Fruit fly (Drosophila melanogaster) whole organism, embryonic: ENCODE data around the gene Rab39.
"Not testable (repeated sequence)": the region's sequence is repeated elsewhere in the genome, so short reads cannot be mapped to it uniquely, and the experiment has no call there.

Experiments used
- CG10147 ChIP-seq: fragments of 200-800 bp; sonication (Bioruptor generic); optimal IDR thresholded peaks from 2 replicates; lab custom pipeline; 2019; ENCODE audit warnings: missing biosample characterization, mild to moderate bottlenecking, missing genetic modification characterization, moderate library complexity
- CG10321 ChIP-seq: fragments of 200-800 bp; sonication (Bioruptor generic); IDR thresholded peaks from 2 replicates; pipeline ENCODE4 v1.3.6; 2022; ENCODE audit warnings: missing biosample characterization, missing genetic modification characterization
- CG11093 ChIP-seq: fragments of 200-800 bp; sonication (Bioruptor generic); IDR thresholded peaks from 3 replicates; pipeline ENCODE4 v1.3.6; 2022; ENCODE audit warnings: missing biosample characterization, missing genetic modification characterization
- CG11456 ChIP-seq: fragments of 200-800 bp; sonication (Bioruptor generic); IDR thresholded peaks from 3 replicates; pipeline ENCODE4 v1.3.6; 2022; ENCODE audit warnings: missing biosample characterization, missing genetic modification characterization
- CG12071 ChIP-seq: fragments of 200-800 bp; sonication (Bioruptor generic); optimal IDR thresholded peaks from 3 replicates; lab custom pipeline; 2018; ENCODE audit warnings: missing biosample characterization, mild to moderate bottlenecking, missing genetic modification characterization
- CG12104 ChIP-seq: fragments of 200-800 bp; sonication (Bioruptor generic); optimal IDR thresholded peaks from 3 replicates; lab custom pipeline; 2016; ENCODE audit warnings: missing biosample characterization, missing genetic modification characterization
- CG12391 ChIP-seq: fragments of 200-800 bp; sonication (Bioruptor generic); optimal IDR thresholded peaks from 3 replicates; lab custom pipeline; 2018; ENCODE audit warnings: missing biosample characterization, mild to moderate bottlenecking, missing genetic modification characterization, moderate library complexity
- CG1529 ChIP-seq: fragments of 200-800 bp; sonication (Bioruptor generic); optimal IDR thresholded peaks from 3 replicates; lab custom pipeline; 2018; ENCODE audit warnings: missing biosample characterization, missing genetic modification characterization
- CG15514 ChIP-seq: fragments of 200-800 bp; sonication (Bioruptor generic); optimal IDR thresholded peaks from 3 replicates; lab custom pipeline; 2017; ENCODE audit warnings: missing biosample characterization, missing genetic modification characterization, mild to moderate bottlenecking, moderate library complexity, missing genetic modification reagents
- CG16779 ChIP-seq: fragments of 200-800 bp; sonication (Bioruptor generic); IDR thresholded peaks from 2 replicates; pipeline ENCODE4 v1.3.6; 2022; ENCODE audit warnings: missing biosample characterization, missing genetic modification characterization
- CG17328 ChIP-seq: fragments of 200-800 bp; sonication (Bioruptor generic); IDR thresholded peaks from 2 replicates; pipeline ENCODE4 v1.3.6; 2022; ENCODE audit warnings: missing biosample characterization, missing genetic modification characterization
- CG18262 ChIP-seq: fragments of 200-800 bp; optimal IDR thresholded peaks from 3 replicates; lab custom pipeline; 2019; ENCODE audit warnings: missing biosample characterization, mild to moderate bottlenecking, missing genetic modification characterization, moderate library complexity
- CG2202 ChIP-seq: fragments of 200-800 bp; sonication (Bioruptor generic); optimal IDR thresholded peaks from 2 replicates; lab custom pipeline; 2018; ENCODE audit warnings: missing biosample characterization, mild to moderate bottlenecking, missing genetic modification characterization
- CG2889 ChIP-seq: fragments of 200-800 bp; sonication (Bioruptor generic); IDR thresholded peaks from 3 replicates; pipeline ENCODE4 v1.3.6; 2022; ENCODE audit warnings: missing biosample characterization, missing genetic modification characterization
- CG32772 ChIP-seq: fragments of 200-800 bp; sonication (Bioruptor generic); IDR thresholded peaks from 2 replicates; pipeline ENCODE4 v1.3.6; 2022; ENCODE audit warnings: missing biosample characterization, missing genetic modification characterization
- CG3281 ChIP-seq: fragments of 200-800 bp; sonication (Bioruptor generic); optimal IDR thresholded peaks from 3 replicates; lab custom pipeline; 2017; ENCODE audit warnings: missing biosample characterization, mild to moderate bottlenecking, missing genetic modification characterization
- CG33213 ChIP-seq: fragments of 200-800 bp; sonication (Bioruptor generic); optimal IDR thresholded peaks from 3 replicates; lab custom pipeline; 2016; ENCODE audit warnings: missing biosample characterization, missing genetic modification characterization
- CG3407 ChIP-seq: fragments of 200-800 bp; sonication (Bioruptor generic); optimal IDR thresholded peaks from 2 replicates; lab custom pipeline; 2018; ENCODE audit warnings: missing biosample characterization, mild to moderate bottlenecking, missing genetic modification characterization
- CG6175 ChIP-seq: fragments of 200-800 bp; sonication (Bioruptor generic); IDR thresholded peaks from 3 replicates; pipeline ENCODE4 v1.3.6; 2022; ENCODE audit warnings: missing biosample characterization, missing genetic modification characterization
- CG6854 ChIP-seq: fragments of 200-800 bp; sonication (Bioruptor generic); optimal IDR thresholded peaks from 3 replicates; lab custom pipeline; 2017; ENCODE audit warnings: missing biosample characterization, mild to moderate bottlenecking, missing genetic modification characterization
- CG8290 ChIP-seq, 3 experiments: fragments of 200-800 bp; sonication (Bioruptor generic); optimal IDR thresholded peaks; 2 replicates each; lab custom pipeline; 2016 to 2019; ENCODE audit warnings: missing biosample characterization in 3 of 3, missing genetic modification characterization in 3 of 3, mild to moderate bottlenecking in 2 of 3, moderate library complexity in 1 of 3
- CG8924 ChIP-seq: fragments of 200-800 bp; optimal IDR thresholded peaks from 3 replicates; lab custom pipeline; 2019; ENCODE audit warnings: missing biosample characterization, mild to moderate bottlenecking, missing genetic modification characterization, moderate library complexity
- CG9609 ChIP-seq: fragments of 200-800 bp; sonication (Bioruptor generic); optimal IDR thresholded peaks from 3 replicates; lab custom pipeline; 2016; ENCODE audit warnings: missing biosample characterization, missing genetic modification characterization
- D19B ChIP-seq: fragments of 200-800 bp; sonication (Bioruptor generic); optimal IDR thresholded peaks from 2 replicates; lab custom pipeline; 2017; ENCODE audit warnings: missing biosample characterization, mild to moderate bottlenecking, missing genetic modification characterization
- Dip3 ChIP-seq: fragments of 200-800 bp; sonication (Bioruptor generic); optimal IDR thresholded peaks from 3 replicates; lab custom pipeline; 2016; ENCODE audit warnings: missing biosample characterization, missing genetic modification characterization
- Fer1 ChIP-seq: fragments of 200-800 bp; sonication (Bioruptor generic); optimal IDR thresholded peaks from 2 replicates; lab custom pipeline; 2017; ENCODE audit warnings: missing biosample characterization, mild to moderate bottlenecking, missing genetic modification characterization
- Fer2 ChIP-seq: fragments of 200-800 bp; sonication (Bioruptor generic); optimal IDR thresholded peaks from 2 replicates; lab custom pipeline; 2018; ENCODE audit warnings: missing biosample characterization, mild to moderate bottlenecking, missing genetic modification characterization, moderate library complexity
- Gsc ChIP-seq: fragments of 200-800 bp; sonication (Bioruptor generic); IDR thresholded peaks from 2 replicates; pipeline ENCODE4 v1.3.6; 2022; ENCODE audit warnings: missing biosample characterization, missing genetic modification characterization
- HLH3B ChIP-seq: fragments of 200-800 bp; sonication (Bioruptor generic); IDR thresholded peaks from 2 replicates; pipeline ENCODE4 v1.3.6; 2022; ENCODE audit warnings: missing biosample characterization, missing genetic modification characterization
- Hand ChIP-seq: fragments of 200-800 bp; sonication (Bioruptor generic); optimal IDR thresholded peaks from 2 replicates; lab custom pipeline; 2017; ENCODE audit warnings: mild to moderate bottlenecking, missing biosample characterization, missing genetic modification reagents, missing genetic modification characterization
- Hey ChIP-seq: fragments of 200-800 bp; sonication (Bioruptor generic); optimal IDR thresholded peaks from 3 replicates; lab custom pipeline; 2018; ENCODE audit warnings: missing biosample characterization, mild to moderate bottlenecking, missing genetic modification characterization
- Mrtf ChIP-seq: fragments of 200-800 bp; sonication (Bioruptor generic); IDR thresholded peaks from 3 replicates; pipeline ENCODE4 v1.3.6; 2022; ENCODE audit warnings: missing biosample characterization, missing genetic modification characterization
- Pdp1 ChIP-seq, 2 experiments: fragments of 200-800 bp; sonication (Bioruptor generic); optimal IDR thresholded peaks; 3 replicates each; lab custom pipeline; 2016; ENCODE audit warnings: missing biosample characterization in 2 of 2, missing genetic modification characterization in 2 of 2, mild to moderate bottlenecking in 1 of 2, moderate library complexity in 1 of 2
- Rx ChIP-seq: fragments of 200-800 bp; sonication (Bioruptor generic); IDR thresholded peaks from 2 replicates; pipeline ENCODE4 v1.3.6; 2022; ENCODE audit warnings: missing biosample characterization, missing genetic modification characterization
- Side ChIP-seq: fragments of 200-800 bp; sonication (Bioruptor generic); optimal IDR thresholded peaks from 2 replicates; lab custom pipeline; 2016; ENCODE audit warnings: missing biosample characterization, missing genetic modification characterization
- al ChIP-seq: fragments of 200-800 bp; sonication (Bioruptor generic); IDR thresholded peaks from 2 replicates; pipeline ENCODE4 v1.3.6; 2022; ENCODE audit warnings: missing biosample characterization, missing genetic modification characterization
- corto ChIP-seq: fragments of 200-800 bp; sonication (Bioruptor generic); optimal IDR thresholded peaks from 2 replicates; lab custom pipeline; 2016; ENCODE audit warnings: missing biosample characterization, mild to moderate bottlenecking, missing genetic modification characterization, moderate library complexity
- gem ChIP-seq: fragments of 200-800 bp; sonication (Bioruptor generic); optimal IDR thresholded peaks from 2 replicates; lab custom pipeline; 2019; ENCODE audit warnings: missing biosample characterization, mild to moderate bottlenecking, missing genetic modification characterization, moderate library complexity
- grau ChIP-seq: fragments of 200-800 bp; optimal IDR thresholded peaks from 3 replicates; lab custom pipeline; 2019; ENCODE audit warnings: missing biosample characterization, mild to moderate bottlenecking, missing genetic modification characterization, moderate library complexity
- her ChIP-seq: fragments of 200-800 bp; sonication (Bioruptor generic); optimal IDR thresholded peaks from 2 replicates; lab custom pipeline; 2016; ENCODE audit warnings: missing biosample characterization, missing genetic modification characterization
- lov ChIP-seq, 2 experiments: fragments of 200-800 bp in 1 of 2; fragments of >200 bp in 1 of 2; sonication (Bioruptor generic) in 1 of 2; IDR thresholded peaks in 1 of 2; optimal IDR thresholded peaks in 1 of 2; 2 replicates in 1 of 2; 3 replicates in 1 of 2; pipeline versions ENCODE4 v1.3.6 to Lab custom; 2017 to 2022; ENCODE audit warnings: missing biosample characterization in 1 of 2, missing genetic modification characterization in 1 of 2
- pan ChIP-seq, 4 experiments: fragments of >200 bp in 3 of 4; fragments of 200-800 bp in 1 of 4; sonication (Bioruptor generic) in 1 of 4; optimal IDR thresholded peaks in 3 of 4; IDR thresholded peaks in 1 of 4; 2 replicates each; pipeline versions ENCODE4 v1.3.6 to Lab custom; 2017 to 2022; ENCODE audit warnings: missing biosample characterization in 2 of 4, missing genetic modification characterization in 2 of 4, mixed read lengths in 1 of 4
- pho ChIP-seq: fragments of 200-800 bp; sonication (Bioruptor generic); optimal IDR thresholded peaks from 2 replicates; lab custom pipeline; 2016; ENCODE audit warnings: missing biosample characterization, missing genetic modification characterization
- pzg ChIP-seq: fragments of 200-800 bp; sonication (Bioruptor generic); optimal IDR thresholded peaks from 3 replicates; lab custom pipeline; 2018; ENCODE audit warnings: missing biosample characterization, mild to moderate bottlenecking, missing genetic modification characterization, moderate library complexity
- repo ChIP-seq: fragments of 200-800 bp; sonication (Bioruptor generic); optimal IDR thresholded peaks from 2 replicates; lab custom pipeline; 2016; ENCODE audit warnings: missing biosample characterization, missing genetic modification characterization
- tap ChIP-seq: fragments of 200-800 bp; optimal IDR thresholded peaks from 3 replicates; lab custom pipeline; 2019; ENCODE audit warnings: missing biosample characterization, mild to moderate bottlenecking, missing genetic modification characterization, moderate library complexity
- zfh2 ChIP-seq: fragments of 200-800 bp; sonication (Bioruptor generic); optimal IDR thresholded peaks from 2 replicates; lab custom pipeline; 2016; ENCODE audit warnings: missing biosample characterization, missing genetic modification characterization

The Rab39 gene

DNA sequence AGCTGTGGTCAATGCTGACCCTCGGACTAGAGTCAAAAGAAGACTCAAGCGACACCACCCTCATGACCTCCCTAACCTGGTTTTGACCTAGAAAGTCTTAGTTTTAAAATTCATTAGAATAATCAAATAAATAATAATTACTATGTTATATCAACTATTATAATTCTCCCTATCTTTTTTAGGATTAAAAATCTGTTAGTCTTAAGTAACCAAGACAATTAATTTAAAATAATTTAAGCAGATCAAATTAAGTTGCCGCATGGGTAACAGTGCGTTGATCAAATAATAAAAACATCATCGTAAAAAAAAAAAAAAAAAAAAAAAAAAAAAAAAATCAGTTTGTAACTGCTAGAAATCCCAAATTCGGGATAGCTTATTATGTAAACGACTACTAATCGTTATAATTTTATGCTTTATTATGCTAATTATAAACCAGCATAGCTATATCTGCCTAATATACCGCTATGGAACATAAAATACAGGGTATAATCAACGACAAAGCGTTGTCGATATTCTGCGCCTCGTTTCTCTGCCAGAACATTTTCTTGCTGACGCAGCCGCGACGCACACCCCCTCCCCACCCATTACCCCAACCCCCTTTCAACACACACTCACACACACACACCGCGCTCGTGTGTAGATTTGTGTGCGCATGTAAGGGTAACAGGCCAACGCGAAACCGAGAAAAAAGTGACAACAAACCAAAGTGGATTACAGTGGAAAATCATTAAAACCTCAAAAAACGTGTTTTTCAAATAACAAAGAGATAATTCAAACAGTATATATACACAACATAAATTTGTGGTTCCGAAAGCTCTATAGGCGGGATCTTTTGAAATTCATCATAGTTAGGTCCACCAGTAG is 31.5 kb upstream of the Rab39 start (continued):
- peak; percentile 94 for TF ChIP-seq D19B (GFP tag; lab: Kevin White, UChicago)
- peak; percentile 22 for TF ChIP-seq Fer2
- TF ChIP-seq CG12391 (tag; lab: Kevin White, UChicago) = peak; percentile 43
- peak; percentile 96 for TF ChIP-seq corto (GFP tag; lab: Kevin White, UChicago)
- peak; percentile 49 for TF ChIP-seq CG12104
- TF ChIP-seq CG17328 (GFP tag; lab: Robert Waterston, UW) = peak; percentile 75
- not testable (repeated sequence) for TF ChIP-seq pan, lov (optimal IDR thresholded peaks at IDR 0.05; lab: Kevin White, UChicago)
- TF ChIP-seq pan (GFP tag; optimal IDR thresholded peaks at IDR 0.05 in 1 of 2, IDR thresholded peaks at IDR 0.05 in 1 of 2) = peak in 1 of 2 experiments; percentile 81
- peak; percentile 41 for TF ChIP-seq CG15514 (GFP tag; lab: Kevin White, UChicago)
- TF ChIP-seq CG33213 (GFP tag; lab: Kevin White, UChicago) = peak; percentile 42
- peak; percentile 64 for TF ChIP-seq Hand (GFP tag; lab: Kevin White, UChicago)
- TF ChIP-seq zfh2 (GFP tag; lab: Kevin White, UChicago) = peak; percentile 53
- TF ChIP-seq CG3281 = peak; percentile 72
- TF ChIP-seq al (GFP tag; lab: Robert Waterston, UW) = peak; percentile 44
- peak; percentile 32 for TF ChIP-seq repo
- TF ChIP-seq CG16779 (GFP tag; lab: Robert Waterston, UW) = peak; percentile 61
- peak; percentile 10 for TF ChIP-seq CG9609
- peak; percentile 31 for TF ChIP-seq CG6854
- TF ChIP-seq CG10321 (GFP tag; lab: Robert Waterston, UW) = peak; percentile 56; the same call in 1 of the 2 replicates
- TF ChIP-seq gem (tag; lab: Kevin White, UChicago) = peak; percentile 47
- TF ChIP-seq Mrtf (GFP tag; lab: Robert Waterston, UW) = peak; percentile 73
- peak; percentile 92 to 95 for TF ChIP-seq Pdp1 (GFP tag; optimal IDR thresholded peaks at IDR 0.05; lab: Kevin White, UChicago)
- TF ChIP-seq HLH3B (GFP tag; lab: Robert Waterston, UW) = peak; percentile 67
- peak; percentile 51; the same call in 1 of the 3 replicates for TF ChIP-seq CG11093 (GFP tag; lab: Robert Waterston, UW)
- TF ChIP-seq CG8924 (tag; lab: Kevin White, UChicago) = peak; percentile 49
- peak; percentile 47 for TF ChIP-seq CG8290 (GFP tag; optimal IDR thresholded peaks at IDR 0.05; lab: Kevin White, UChicago)
- peak in 1 of 2 experiments; percentile 78 for TF ChIP-seq CG8290 (tag; optimal IDR thresholded peaks at IDR 0.05; lab: Kevin White, UChicago)
- peak; percentile 56; the same call in 1 of the 3 replicates for TF ChIP-seq lov (GFP tag; IDR thresholded peaks at IDR 0.05; lab: Robert Waterston, UW)
- TF ChIP-seq Fer1 (GFP tag; lab: Kevin White, UChicago) = peak; percentile 83
- TF ChIP-seq pzg (GFP tag; lab: Kevin White, UChicago) = peak; percentile 4
- peak; percentile 18 for TF ChIP-seq pho (GFP tag; lab: Kevin White, UChicago)
- TF ChIP-seq CG6175 = peak; percentile 59; the same call in 1 of the 3 replicates
- TF ChIP-seq her (GFP tag; lab: Kevin White, UChicago) = peak; percentile 66
- TF ChIP-seq Gsc (GFP tag; lab: Robert Waterston, UW) = peak; percentile 55
- TF ChIP-seq CG12071 = peak; percentile 69
- TF ChIP-seq CG10147 (GFP tag; lab: Kevin White, UChicago) = peak; percentile 64
- peak; percentile 56 for TF ChIP-seq Rx
- TF ChIP-seq CG1529 (GFP tag; lab: Kevin White, UChicago) = peak; percentile 35
- TF ChIP-seq Side (GFP tag; lab: Kevin White, UChicago) = peak; percentile 93
- TF ChIP-seq CG2202 (tag; lab: Kevin White, UChicago) = peak; percentile 72
- TF ChIP-seq CG18262 = peak; percentile 17
- TF ChIP-seq CG2889 = peak; percentile 61
- TF ChIP-seq grau (tag; lab: Kevin White, UChicago) = peak; percentile 98
- peak; percentile 75 for TF ChIP-seq CG11456 (GFP tag; lab: Robert Waterston, UW)
- peak; percentile 63 for TF ChIP-seq tap (tag; lab: Kevin White, UChicago)
- TF ChIP-seq Hey (tag; lab: Kevin White, UChicago) = peak; percentile 30
- peak; percentile 66 for TF ChIP-seq Dip3
- peak; percentile 20 for TF ChIP-seq CG3407 (GFP tag; lab: Kevin White, UChicago)
- TF ChIP-seq CG32772 = peak; percentile 62
